Fruit fly (Drosophila melanogaster): Measurements from ENCODE around the gene Grx3.

Grx3 gene

DNA sequence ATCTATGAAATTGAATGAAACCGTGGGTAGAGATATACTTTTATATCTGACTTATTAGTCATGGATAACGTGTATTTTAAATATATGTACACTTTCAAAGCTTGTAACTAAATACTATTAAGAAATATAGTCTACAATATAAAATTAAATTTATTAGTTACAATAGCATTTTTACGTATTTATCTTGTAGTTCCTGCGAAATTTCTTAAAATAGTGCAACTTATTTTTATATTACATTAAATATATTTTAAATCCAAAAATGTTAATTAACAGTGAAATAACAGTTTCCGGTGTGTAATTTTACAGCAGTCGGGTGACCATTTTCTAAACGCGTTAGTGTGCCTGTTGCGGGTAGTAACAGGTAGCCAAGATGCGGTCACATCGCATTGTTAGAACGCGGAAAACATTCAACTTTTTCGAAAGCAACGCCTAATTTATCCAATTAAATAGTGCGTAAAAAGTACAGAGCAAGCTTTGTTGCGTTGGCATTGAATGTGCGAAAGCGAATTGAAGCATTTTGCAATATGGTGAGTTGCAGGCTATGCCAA, 32.4 kb downstream of the Grx3 start, which contains the start of the genes CG10859 and CG7110 (continued):
- TF ChIP-seq CG15514 (GFP tag; optimal IDR thresholded peaks at IDR 0.05) (peak; percentile 76), CG15601 (tag; optimal IDR thresholded peaks at IDR 0.05) (peak; percentile 33), Deaf1 (tag; optimal IDR thresholded peaks at IDR 0.05) (no peak), mirr (GFP tag; optimal IDR thresholded peaks at IDR 0.05) (peak; percentile 55), CG7928 (GFP tag; optimal IDR thresholded peaks at IDR 0.05) (no peak), CG18764 (GFP tag; optimal IDR thresholded peaks at IDR 0.05) (peak; percentile 20), maf-S (GFP tag; optimal IDR thresholded peaks at IDR 0.05) (no peak), al (GFP tag; IDR thresholded peaks at IDR 0.05) (no peak), Vsx1 (GFP tag; optimal IDR thresholded peaks at IDR 0.05) (peak; percentile 50), Hand (GFP tag; optimal IDR thresholded peaks at IDR 0.05) (no peak), NFAT (GFP tag; IDR thresholded peaks at IDR 0.05) (no peak; the same call in 1 of the 2 replicates), caup (GFP tag; optimal IDR thresholded peaks at IDR 0.05; ENCODE audit: severe bottlenecking) (peak; percentile 79), shn (GFP tag; optimal IDR thresholded peaks at IDR 0.05) (no peak), CG11398 (GFP tag; optimal IDR thresholded peaks at IDR 0.05) (no peak), CG12391 (tag; optimal IDR thresholded peaks at IDR 0.05) (peak; percentile 55), pros (GFP tag; optimal IDR thresholded peaks at IDR 0.05) (no peak), BtbVII (GFP tag; optimal IDR thresholded peaks at IDR 0.05) (peak; percentile 31), tll (GFP tag; optimal IDR thresholded peaks at IDR 0.05) (no peak), CG6791 (GFP tag; IDR thresholded peaks at IDR 0.05; ENCODE audit: partially characterized antibody) (no peak), CG17612 (GFP tag; IDR thresholded peaks at IDR 0.05) (no peak), schlank (tag; optimal IDR thresholded peaks at IDR 0.05) (no peak), zfh1 (GFP tag; IDR thresholded peaks at IDR 0.05) (no peak), CG12071 (GFP tag; optimal IDR thresholded peaks at IDR 0.05) (peak; percentile 42), CG16863 (GFP tag; optimal IDR thresholded peaks at IDR 0.05) (no peak), sima (GFP tag; optimal IDR thresholded peaks at IDR 0.05) (no peak), CG9876 (GFP tag; optimal IDR thresholded peaks at IDR 0.05) (no peak), CG31388 (GFP tag; optimal IDR thresholded peaks at IDR 0.05) (no peak), Dad (GFP tag; optimal IDR thresholded peaks at IDR 0.05) (no peak), MTF-1 (GFP tag; optimal IDR thresholded peaks at IDR 0.05; ENCODE audit: borderline replicate concordance) (peak; percentile 39), klu (GFP tag; IDR thresholded peaks at IDR 0.05) (no peak), CG43689 (GFP tag; IDR thresholded peaks at IDR 0.05) (no peak), CG4404 (GFP tag; IDR thresholded peaks at IDR 0.05) (no peak), ash1 (GFP tag; optimal IDR thresholded peaks at IDR 0.05) (peak; percentile 46), CG33557 (GFP tag; optimal IDR thresholded peaks at IDR 0.05) (peak; percentile 32), CG17385 (GFP tag; optimal IDR thresholded peaks at IDR 0.05) (peak; percentile 42), Sox102F (GFP tag; optimal IDR thresholded peaks at IDR 0.05) (no peak), CG9797 (GFP tag; optimal IDR thresholded peaks at IDR 0.05) (peak; percentile 77), pita (GFP tag; optimal IDR thresholded peaks at IDR 0.05) (no peak), CG6813 (GFP tag; optimal IDR thresholded peaks at IDR 0.05) (peak; percentile 29), twi (tag; optimal IDR thresholded peaks at IDR 0.05) (peak; percentile 33), Mad (GFP tag; optimal IDR thresholded peaks at IDR 0.05) (no peak), gfzf (GFP tag; optimal IDR thresholded peaks at IDR 0.05) (peak; percentile 86), CG2199 (GFP tag; IDR thresholded peaks at IDR 0.05) (no peak), ewg (GFP tag; optimal IDR thresholded peaks at IDR 0.05) (peak; percentile 29), CG14014 (GFP tag; IDR thresholded peaks at IDR 0.05) (peak; percentile 26; the same call in 1 of the 2 replicates), HmgD (GFP tag; optimal IDR thresholded peaks at IDR 0.05) (no peak), lmd (GFP tag; IDR thresholded peaks at IDR 0.05) (no peak), CoRest (tag; optimal IDR thresholded peaks at IDR 0.05) (peak; percentile 64), Aef1 (GFP tag; IDR thresholded peaks at IDR 0.05) (no peak), repo (GFP tag; optimal IDR thresholded peaks at IDR 0.05) (no peak)
